Worm (Caenorhabditis elegans) whole organism, L4/young adult: Measurements from ENCODE around the gene glb-6.

Experiments used
- W03F9.2 ChIP-seq: fragments of 150-350 bp; optimal IDR thresholded peaks from 2 replicates; lab custom pipeline; 2014; ENCODE audit warnings: missing biosample characterization, missing genetic modification characterization
- dao-5 ChIP-seq: sonication (generic microtip); optimal IDR thresholded peaks from 2 replicates; lab custom pipeline; 2016; ENCODE audit warnings: missing genotype, missing genetic modification characterization, moderate library complexity, missing compliant biosample characterization
- him-1 ChIP-seq: sonication (generic microtip); optimal IDR thresholded peaks from 2 replicates; lab custom pipeline; 2016; ENCODE audit warnings: missing genotype, missing genetic modification reagents, missing genetic modification characterization, missing compliant biosample characterization

The glb-6 gene

DNA sequence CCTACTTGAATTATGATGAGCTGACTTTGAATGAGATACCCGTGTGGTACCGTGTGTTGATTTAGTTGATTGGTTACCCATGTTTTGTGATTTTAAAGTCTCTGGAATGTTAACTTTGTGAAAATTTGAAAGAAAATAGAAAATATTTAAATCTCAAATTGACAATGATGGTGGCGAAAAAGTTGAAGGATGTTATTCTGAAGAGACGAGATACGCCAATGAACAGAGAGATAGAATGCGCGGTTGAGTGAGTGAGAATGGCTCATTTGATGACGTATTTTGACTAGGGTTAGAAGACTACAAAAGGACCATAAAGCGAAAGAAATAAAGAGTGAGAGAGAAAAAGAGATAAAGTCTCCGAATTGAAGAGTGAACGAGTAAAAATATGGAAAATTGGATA is at the start of gene glb-6:
Gene glb-6 (minus strand): TSS at position 101 of the 400 bp plus-strand sequence.
- TF ChIP-seq dao-5 (tag; lab: Kevin White, UChicago), result no peak
- TF ChIP-seq W03F9.2 (tag; lab: Kevin White, UChicago), result no peak
- no peak for TF ChIP-seq him-1 (tag; lab: Kevin White, UChicago)

DNA sequence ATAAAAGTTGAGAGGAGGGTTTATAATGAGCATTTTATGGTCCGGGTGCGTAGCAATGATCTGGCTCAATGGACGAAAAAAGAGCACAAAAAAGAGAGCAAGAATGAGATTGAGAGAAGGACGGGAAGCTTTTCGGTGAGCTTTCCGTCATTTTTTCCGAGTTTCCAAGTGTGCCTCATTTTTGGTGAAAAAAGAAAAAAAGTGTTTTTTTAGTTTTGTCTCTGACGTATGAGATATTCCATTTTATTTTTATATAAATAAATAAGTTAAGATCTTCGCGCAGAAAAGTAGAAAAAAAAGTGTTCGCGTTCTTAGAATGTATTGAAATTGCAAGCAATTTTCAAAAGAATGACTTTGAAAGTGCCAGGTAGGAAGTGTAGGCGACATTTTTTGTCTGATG is 49.7 kb upstream of the glb-6 start, which contains the start of gene memb-2:
Gene memb-2 (minus strand): TSS at position 101 of the 400 bp plus-strand sequence.
- no peak for TF ChIP-seq dao-5 (tag; lab: Kevin White, UChicago)
- TF ChIP-seq him-1 (tag; lab: Kevin White, UChicago), result no peak
- no peak for TF ChIP-seq W03F9.2 (tag; lab: Kevin White, UChicago)

DNA sequence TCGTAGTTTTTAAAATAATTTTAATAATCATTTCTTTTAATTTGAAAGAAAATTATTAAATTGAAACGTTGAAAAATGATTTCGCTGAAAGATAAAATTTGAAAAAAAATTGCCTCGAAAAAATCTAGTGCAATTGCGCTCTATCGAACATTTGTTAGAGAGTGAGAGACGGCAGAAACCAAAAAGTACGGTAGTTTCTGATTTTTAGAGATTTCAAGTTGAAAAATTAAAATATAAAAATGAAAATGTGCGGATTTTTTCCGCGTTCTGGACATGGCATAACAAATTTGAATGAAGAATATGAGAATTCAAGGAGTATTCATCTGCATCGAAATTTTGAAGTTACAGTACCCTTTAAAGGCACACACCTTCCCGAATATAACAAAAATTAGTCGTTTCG is 49.0 kb upstream of the glb-6 start:
- TF ChIP-seq him-1 (tag; lab: Kevin White, UChicago) (no peak), dao-5 (tag; lab: Kevin White, UChicago) (no peak), W03F9.2 (tag; lab: Kevin White, UChicago) (no peak)

DNA sequence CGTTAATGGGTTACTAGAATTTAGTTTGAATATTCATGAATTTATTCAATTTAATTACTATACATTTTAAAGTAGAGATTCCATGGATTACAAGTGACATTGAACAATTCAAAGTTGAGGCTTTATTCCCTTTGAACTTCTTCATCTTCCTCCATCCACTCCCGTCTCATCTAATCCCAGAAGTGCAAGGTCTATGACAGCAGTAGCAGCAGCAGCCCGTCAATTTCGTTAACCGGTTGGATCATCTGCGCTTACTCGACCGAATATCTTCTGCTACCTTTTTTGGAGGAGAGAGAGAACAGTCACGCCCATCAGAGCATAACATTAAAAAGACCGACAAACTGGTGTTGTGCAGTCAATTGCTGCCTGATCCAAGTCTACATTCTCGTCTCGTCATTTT is 47.0 kb upstream of the glb-6 start, which contains the start of gene M03E7.2:
Gene M03E7.2 (plus strand): TSS at position 301 of the 400 bp plus-strand sequence.
- TF ChIP-seq him-1 (tag; lab: Kevin White, UChicago), result no peak
- no peak for TF ChIP-seq W03F9.2 (tag; lab: Kevin White, UChicago)
- no peak for TF ChIP-seq dao-5 (tag; lab: Kevin White, UChicago)

DNA sequence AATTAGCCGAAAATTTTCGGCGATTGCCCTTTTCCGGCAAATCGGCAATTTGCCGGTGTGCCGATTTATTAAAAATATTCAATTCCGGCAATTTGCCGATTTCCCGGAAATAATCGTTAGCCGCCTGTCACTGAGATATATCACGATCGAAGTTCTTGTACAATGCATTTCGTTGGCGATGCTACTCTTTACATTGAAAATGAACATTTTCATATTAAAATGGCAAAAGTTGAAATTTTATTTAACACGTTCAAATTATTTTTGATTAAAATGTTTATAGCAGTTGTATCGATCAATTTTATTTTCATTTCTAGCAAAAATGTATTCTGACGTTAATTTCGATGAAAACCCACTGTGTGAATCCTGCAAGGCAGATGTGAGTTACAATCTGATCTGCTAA is 44.4 kb upstream of the glb-6 start, which contains the start of gene M03E7.3:
Gene M03E7.3 (plus strand): TSS at position 301 of the 400 bp plus-strand sequence.
- TF ChIP-seq him-1 (tag; lab: Kevin White, UChicago) (no peak), dao-5 (tag; lab: Kevin White, UChicago) (no peak), W03F9.2 (tag; lab: Kevin White, UChicago) (no peak)

DNA sequence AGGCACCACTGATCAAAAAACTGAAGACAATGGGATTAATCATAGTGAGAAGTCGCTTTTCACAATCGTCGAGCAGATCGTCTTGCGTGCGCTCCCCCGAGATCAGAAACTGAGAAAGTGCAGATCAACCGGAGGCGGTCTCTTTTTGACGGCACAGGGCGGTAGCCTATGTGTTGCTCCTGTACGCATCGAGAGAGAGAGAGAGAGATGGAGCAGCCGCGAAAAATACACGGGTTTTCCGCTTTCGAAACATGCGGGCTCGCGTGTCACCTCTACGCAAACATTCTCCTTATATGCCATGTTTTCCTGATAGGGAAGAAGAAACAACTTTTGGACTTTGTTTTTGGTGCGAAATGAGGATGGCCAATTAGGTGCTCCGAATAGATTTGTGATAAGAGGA is 42.8 kb upstream of the glb-6 start, which contains the start of gene lrpc-1:
Gene lrpc-1 (minus strand): TSS at position 101 of the 400 bp plus-strand sequence.
- no peak for TF ChIP-seq him-1 (tag; lab: Kevin White, UChicago)
- no peak for TF ChIP-seq dao-5 (tag; lab: Kevin White, UChicago)
- TF ChIP-seq W03F9.2 (tag; lab: Kevin White, UChicago), result no peak

DNA sequence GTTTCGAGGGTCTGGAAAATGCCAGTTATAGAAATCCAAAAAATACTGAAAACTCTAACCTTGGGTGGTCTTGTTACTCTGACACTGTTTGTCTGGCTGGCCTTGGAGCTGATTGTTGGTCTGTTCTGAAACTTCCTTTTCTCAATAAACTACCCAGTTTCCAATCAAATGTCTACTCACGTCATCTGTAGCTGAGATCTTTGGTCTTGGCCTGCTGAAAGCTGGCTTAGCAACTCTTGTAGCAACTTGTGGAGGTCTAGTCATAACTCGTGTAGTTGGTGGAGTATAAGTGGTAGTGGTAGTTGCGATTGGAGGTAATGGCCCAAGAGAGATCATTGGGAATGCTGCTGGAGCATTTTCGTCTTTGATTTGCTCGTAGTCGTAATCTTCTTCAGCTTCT is 39.9 kb upstream of the glb-6 start:
- TF ChIP-seq W03F9.2 (tag; lab: Kevin White, UChicago), result no peak
- no peak for TF ChIP-seq him-1 (tag; lab: Kevin White, UChicago)
- no peak for TF ChIP-seq dao-5 (tag; lab: Kevin White, UChicago)

DNA sequence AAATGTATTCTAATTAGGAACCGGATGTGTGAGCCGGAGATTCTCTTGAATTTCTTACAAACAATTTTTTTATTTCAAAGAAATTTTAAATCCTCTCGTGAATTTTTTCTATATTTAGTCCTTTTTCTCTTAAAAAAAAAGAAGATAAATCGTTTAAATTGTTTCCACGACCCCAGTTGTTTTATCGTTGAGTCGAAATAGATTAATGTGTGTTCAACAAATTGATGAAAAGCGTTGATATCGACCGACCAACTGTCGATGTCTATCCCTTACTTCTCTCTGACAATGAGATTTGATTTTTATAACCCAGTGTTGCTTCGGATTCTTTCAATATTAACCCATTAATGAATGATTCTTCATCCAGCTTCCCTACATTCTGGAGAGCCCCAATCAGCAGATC is 35.9 kb upstream of the glb-6 start, which contains the start of gene CD4.1:
Gene CD4.1 (plus strand): TSS at position 301 of the 400 bp plus-strand sequence.
- TF ChIP-seq W03F9.2 (tag; lab: Kevin White, UChicago) (no peak), dao-5 (tag; lab: Kevin White, UChicago) (no peak), him-1 (tag; lab: Kevin White, UChicago) (no peak)

DNA sequence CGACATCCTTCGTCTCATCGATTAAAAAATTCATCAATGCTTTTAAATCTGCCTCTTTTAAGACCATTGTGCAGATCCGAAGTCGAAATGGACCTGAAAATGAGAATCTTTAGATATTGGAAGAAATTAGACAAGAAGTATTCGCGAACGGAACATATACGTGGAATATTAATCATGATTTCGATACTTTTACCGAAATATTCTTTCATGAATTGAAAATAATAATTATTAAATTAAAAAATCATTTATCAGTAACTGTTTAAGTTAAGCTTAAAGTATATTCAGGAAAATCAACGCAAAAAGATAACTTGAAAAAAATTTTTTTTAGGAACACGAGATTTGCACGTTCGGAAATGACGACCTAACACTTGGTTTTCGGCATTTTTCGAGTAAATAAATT is 30.9 kb upstream of the glb-6 start, which contains the start of gene CD4.8:
Gene CD4.8 (minus strand): TSS at position 101 of the 400 bp plus-strand sequence.
- TF ChIP-seq dao-5 (tag; lab: Kevin White, UChicago) (no peak), him-1 (tag; lab: Kevin White, UChicago) (no peak), W03F9.2 (tag; lab: Kevin White, UChicago) (no peak)

DNA sequence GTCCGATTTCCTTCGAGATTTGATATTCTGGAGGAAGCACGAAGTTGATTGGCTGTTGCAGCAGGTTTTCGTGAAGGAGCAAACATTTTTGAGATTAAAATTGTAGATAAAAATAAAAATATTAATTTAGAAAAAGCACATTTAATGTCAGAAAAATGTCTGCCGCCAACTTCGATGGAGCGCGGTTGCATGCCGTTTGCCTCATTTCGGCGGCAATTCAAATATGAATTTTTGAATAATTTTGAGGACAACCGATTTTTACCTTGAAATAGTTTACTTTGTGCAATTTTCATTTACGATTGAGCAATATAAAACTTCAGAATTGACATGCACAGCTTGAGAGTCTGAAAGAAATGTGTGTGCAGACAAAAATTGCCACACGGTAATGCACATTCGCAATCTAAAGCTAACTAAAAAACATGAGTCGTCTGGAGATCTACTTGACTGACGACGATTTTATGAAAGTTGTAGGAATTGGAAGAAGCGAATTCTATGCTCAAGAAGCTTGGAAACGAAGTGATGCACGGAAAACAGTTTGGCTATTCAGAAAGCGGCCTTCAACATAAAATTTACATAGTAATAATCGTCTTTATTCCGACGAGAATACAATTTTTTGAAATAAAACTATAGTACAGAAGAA is 26.2 kb upstream of the glb-6 start, which contains the start of gene zhit-1:
Gene zhit-1 (minus strand): TSS at position 161 of the 640 bp plus-strand sequence.
- TF ChIP-seq W03F9.2 (tag; lab: Kevin White, UChicago), result peak; percentile 1
- no peak for TF ChIP-seq him-1 (tag; lab: Kevin White, UChicago)

DNA sequence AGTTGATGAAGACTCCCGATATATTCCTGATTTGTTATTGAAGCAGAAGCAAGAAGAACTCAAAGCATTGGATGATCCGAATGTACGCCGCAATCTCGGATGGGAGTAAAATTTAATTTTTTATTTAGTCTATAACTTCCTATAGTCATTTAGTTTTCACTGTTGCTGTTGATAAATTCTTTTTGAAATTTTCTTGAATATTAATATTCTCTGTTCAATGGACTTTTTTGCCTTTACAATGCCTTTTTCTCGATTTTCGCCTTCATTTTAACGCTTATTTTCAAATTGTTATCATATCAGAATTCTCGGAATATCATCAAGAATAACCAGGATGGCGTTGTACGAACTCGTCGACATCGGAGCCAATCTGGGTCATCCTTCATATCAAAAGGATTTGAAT is 24.0 kb upstream of the glb-6 start, which contains the start of gene crn-2:
Gene crn-2 (plus strand): TSS at position 301 of the 400 bp plus-strand sequence.
- TF ChIP-seq W03F9.2 (tag; lab: Kevin White, UChicago) (no peak), dao-5 (tag; lab: Kevin White, UChicago) (no peak), him-1 (tag; lab: Kevin White, UChicago) (no peak)

DNA sequence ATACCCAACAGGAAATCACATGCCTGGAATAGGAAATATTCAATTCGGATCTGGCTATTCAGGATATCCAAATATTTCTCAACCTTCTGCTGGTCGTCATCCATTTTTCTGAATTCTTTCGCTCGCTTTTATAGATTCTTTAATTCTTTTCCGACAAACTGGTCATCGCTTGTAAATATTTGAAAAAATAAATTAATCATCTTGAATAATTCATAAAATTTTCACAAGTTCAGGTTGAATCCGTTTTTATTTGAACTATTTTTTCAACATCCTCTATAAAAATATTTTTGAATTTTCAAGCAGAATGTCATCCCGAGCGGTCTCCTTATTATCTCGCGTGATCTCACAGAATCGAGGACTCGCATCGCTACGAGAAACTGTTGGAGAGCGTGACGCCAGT is 23.1 kb upstream of the glb-6 start, which contains the start of gene mrpl-48:
Gene mrpl-48 (plus strand): TSS at position 301 of the 400 bp plus-strand sequence.
- TF ChIP-seq W03F9.2 (tag; lab: Kevin White, UChicago) (no peak), dao-5 (tag; lab: Kevin White, UChicago) (no peak), him-1 (tag; lab: Kevin White, UChicago) (no peak)

DNA sequence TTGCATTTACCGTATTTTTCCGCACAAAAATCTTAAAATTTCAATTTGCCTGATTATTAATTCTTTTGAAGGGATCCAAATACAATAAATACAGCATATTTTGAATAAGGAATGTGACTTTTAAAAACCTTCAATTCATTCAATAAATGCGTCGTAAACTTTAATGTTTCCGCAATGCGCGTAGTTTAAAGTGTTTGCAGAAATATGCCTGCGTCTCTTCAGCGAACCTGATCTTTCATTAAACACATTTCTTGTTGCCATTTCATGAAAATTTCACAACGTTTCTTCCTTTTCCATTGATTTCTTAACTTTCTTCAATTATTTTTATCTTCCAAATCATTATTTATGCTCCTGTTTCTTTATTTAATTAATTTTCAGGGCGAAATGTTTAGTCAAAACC is 22.0 kb upstream of the glb-6 start, which contains the start of gene vps-37:
Gene vps-37 (plus strand): TSS at position 378 of the 400 bp plus-strand sequence.
- no peak for TF ChIP-seq him-1 (tag; lab: Kevin White, UChicago)
- peak; percentile 31 for TF ChIP-seq W03F9.2 (tag; lab: Kevin White, UChicago)
